Fruit fly (Drosophila melanogaster): Measurements from ENCODE around the gene KaiR1D.

KaiR1D gene

dm6 chr3R:20832689-20833524, 33.1 kb downstream of the KaiR1D start, which contains the start of gene Synd (continued):
- TF ChIP-seq D19B (GFP tag; optimal IDR thresholded peaks at IDR 0.05) (peak; percentile 25), HLH54F (GFP tag; optimal IDR thresholded peaks at IDR 0.05) (peak; percentile 35), ttk (GFP tag; IDR thresholded peaks at IDR 0.05) (no peak), E2f2 (GFP tag; IDR thresholded peaks at IDR 0.05) (0 out of 2 replicates have a peak, but pooled peaks have one; percentile 9), CG13624 (GFP tag; optimal IDR thresholded peaks at IDR 0.05) (peak; percentile 24), CG17568 (GFP tag; optimal IDR thresholded peaks at IDR 0.05) (peak; percentile 43), NC2α (GFP tag; optimal IDR thresholded peaks at IDR 0.05) (no peak), CG18764 (GFP tag; optimal IDR thresholded peaks at IDR 0.05) (no peak), HLHmδ (GFP tag; optimal IDR thresholded peaks at IDR 0.05) (no peak), Doc3 (GFP tag; IDR thresholded peaks at IDR 0.05; ENCODE audit: partially characterized antibody) (no peak), org-1 (GFP tag; optimal IDR thresholded peaks at IDR 0.05) (no peak), CG10979 (tag; optimal IDR thresholded peaks at IDR 0.05) (peak; percentile 6), CG6254 (GFP tag; optimal IDR thresholded peaks at IDR 0.05) (no peak), stwl (tag; optimal IDR thresholded peaks at IDR 0.05) (peak; percentile 40), CG6272 (GFP tag; IDR thresholded peaks at IDR 0.05) (no peak), CG4617 (GFP tag; optimal IDR thresholded peaks at IDR 0.05; ENCODE audit: borderline replicate concordance) (peak; percentile 35), CG2116 (GFP tag; optimal IDR thresholded peaks at IDR 0.05) (no peak), pita (GFP tag; optimal IDR thresholded peaks at IDR 0.05) (no peak), Antp (GFP tag; optimal IDR thresholded peaks at IDR 0.05) (no peak), Ravus (GFP tag; IDR thresholded peaks at IDR 0.05) (no peak), HHEX (GFP tag; optimal IDR thresholded peaks at IDR 0.05) (no peak), fd96Cb (tag; optimal IDR thresholded peaks at IDR 0.05) (no peak), Mad (GFP tag; optimal IDR thresholded peaks at IDR 0.05) (no peak), trh (GFP tag; optimal IDR thresholded peaks at IDR 0.05) (no peak), CG18619 (GFP tag; optimal IDR thresholded peaks at IDR 0.05) (no peak), Ets97D (GFP tag; optimal IDR thresholded peaks at IDR 0.05) (peak; percentile 2), tgo (GFP tag; IDR thresholded peaks at IDR 0.05) (no peak), CG11093 (GFP tag; IDR thresholded peaks at IDR 0.05) (no peak), sima (GFP tag; optimal IDR thresholded peaks at IDR 0.05) (no peak), CG9437 (GFP tag; optimal IDR thresholded peaks at IDR 0.05) (no peak), CG1233 (GFP tag; optimal IDR thresholded peaks at IDR 0.05) (no peak), unc-4 (GFP tag; IDR thresholded peaks at IDR 0.05; ENCODE audit: partially characterized antibody) (peak; percentile 49; the same call in 1 of the 2 replicates), run (tag; optimal IDR thresholded peaks at IDR 0.05) (peak; percentile 14), bsh (GFP tag; optimal IDR thresholded peaks at IDR 0.05) (no peak), aop (GFP tag; IDR thresholded peaks at IDR 0.05) (no peak), chm (GFP tag; IDR thresholded peaks at IDR 0.05) (peak; percentile 46; the same call in 1 of the 2 replicates), CG1024 (GFP tag; IDR thresholded peaks at IDR 0.05) (no peak), onecut (GFP tag; IDR thresholded peaks at IDR 0.05) (no peak), stc (GFP tag; IDR thresholded peaks at IDR 0.05) (peak; percentile 14; the same call in 1 of the 2 replicates), maf-S (GFP tag; optimal IDR thresholded peaks at IDR 0.05) (no peak), wek (GFP tag; optimal IDR thresholded peaks at IDR 0.05) (no peak), CG3065 (GFP tag; optimal IDR thresholded peaks at IDR 0.05) (no peak), CG12104 (GFP tag; optimal IDR thresholded peaks at IDR 0.05) (peak; percentile 3), CG7963 (GFP tag; IDR thresholded peaks at IDR 0.05; ENCODE audit: partially characterized antibody) (no peak), Abd-B (GFP tag; optimal IDR thresholded peaks at IDR 0.05) (no peak), lab (GFP tag; optimal IDR thresholded peaks at IDR 0.05) (peak; percentile 49), CG7271 (tag; optimal IDR thresholded peaks at IDR 0.05) (no peak), CG7556 (GFP tag; optimal IDR thresholded peaks at IDR 0.05) (peak; percentile 20), ftz-f1 (GFP tag; optimal IDR thresholded peaks at IDR 0.05) (no peak)

All from whole organism, embryonic.